Worm (Caenorhabditis elegans): ENCODE data around the gene C03G6.6.

Gene C03G6.6

ce11 chrV:7374090-7374489 is 16.9 kb downstream of the C03G6.6 start, which contains the start of gene srx-56:
TSS of gene srx-56 (plus strand) at chrV:7374390.
- TF ChIP-seq egl-27 (tag; optimal IDR thresholded peaks at IDR 0.05) (no peak), dmd-4 (tag; optimal IDR thresholded peaks at IDR 0.05) (no peak), crh-2 (tag; optimal IDR thresholded peaks at IDR 0.05) (no peak), nhr-77 (tag; optimal IDR thresholded peaks at IDR 0.05) (no peak), blmp-1 (tag; optimal IDR thresholded peaks at IDR 0.05; ENCODE audit: insufficient read depth) (no peak), alr-1 (tag; optimal IDR thresholded peaks at IDR 0.05) (no peak), R02D3.7 (tag; optimal IDR thresholded peaks at IDR 0.05) (no peak), nhr-21 (tag; optimal IDR thresholded peaks at IDR 0.05) (no peak)

- no peak for TF ChIP-seq R02D3.7 (tag; optimal IDR thresholded peaks at IDR 0.05)
- no peak for TF ChIP-seq fos-1 (tag; optimal IDR thresholded peaks at IDR 0.05)
- no peak for TF ChIP-seq aly-2 (tag; optimal IDR thresholded peaks at IDR 0.05)
- TF ChIP-seq unc-39 (tag; optimal IDR thresholded peaks at IDR 0.05), result no peak
- TF ChIP-seq ama-1 (optimal IDR thresholded peaks at IDR 0.05), result no peak
- TF ChIP-seq ceh-16 (tag; optimal IDR thresholded peaks at IDR 0.05), result no peak
- no peak for TF ChIP-seq alr-1 (tag; optimal IDR thresholded peaks at IDR 0.05)
- no peak for TF ChIP-seq lin-13 (GFP tag; optimal IDR thresholded peaks at IDR 0.05)
- TF ChIP-seq ZK546.5 (tag; optimal IDR thresholded peaks at IDR 0.05), result no peak
These were observed 22.2 kb downstream of the C03G6.6 start, which contains the start of gene srsx-24 for ce11 chrV:7379384-7379783. TSS of gene srsx-24 (minus strand) at chrV:7379484.

ce11 chrV:7381008-7381407 is 23.8 kb downstream of the C03G6.6 start, which contains the start of gene C03G6.17:
TSS of gene C03G6.17 (minus strand) at chrV:7381108.
- no peak for TF ChIP-seq unc-39 (tag; optimal IDR thresholded peaks at IDR 0.05)
- TF ChIP-seq lsy-2 (tag; optimal IDR thresholded peaks at IDR 0.05), result no peak
- no peak for TF ChIP-seq nhr-10 (tag; optimal IDR thresholded peaks at IDR 0.05)
- TF ChIP-seq unc-55 (GFP tag; optimal IDR thresholded peaks at IDR 0.05), result no peak
- TF ChIP-seq blmp-1 (tag; optimal IDR thresholded peaks at IDR 0.05; ENCODE audit: insufficient read depth), result no peak
- TF ChIP-seq mab-5 (tag; optimal IDR thresholded peaks at IDR 0.05), result no peak
- no peak for TF ChIP-seq mdl-1 (tag; optimal IDR thresholded peaks at IDR 0.05)
- no peak for TF ChIP-seq aly-2 (tag; optimal IDR thresholded peaks at IDR 0.05)
- TF ChIP-seq elt-1 (tag; optimal IDR thresholded peaks at IDR 0.05), result no peak
- no peak for TF ChIP-seq alr-1 (tag; optimal IDR thresholded peaks at IDR 0.05)
- TF ChIP-seq ztf-4 (tag; optimal IDR thresholded peaks at IDR 0.05), result no peak
- no peak for TF ChIP-seq mbf-1 (tag; optimal IDR thresholded peaks at IDR 0.05)
- TF ChIP-seq egl-27 (tag; optimal IDR thresholded peaks at IDR 0.05), result no peak
- TF ChIP-seq F13H6.1 (tag; optimal IDR thresholded peaks at IDR 0.05), result no peak
- TF ChIP-seq snpc-4 (tag; optimal IDR thresholded peaks at IDR 0.05), result no peak
- no peak for TF ChIP-seq nhr-11 (tag; optimal IDR thresholded peaks at IDR 0.05)
- no peak for TF ChIP-seq nhr-6 (tag; optimal IDR thresholded peaks at IDR 0.05)
- TF ChIP-seq lin-11 (tag; optimal IDR thresholded peaks at IDR 0.05), result no peak
- TF ChIP-seq nhr-21 (tag; optimal IDR thresholded peaks at IDR 0.05), result no peak

ce11 chrV:7386052-7386573 is 28.9 kb downstream of the C03G6.6 start, which contains the start of gene srp-6:
TSS of gene srp-6 (minus strand) at chrV:7386102.
- TF ChIP-seq lsy-2 (tag; optimal IDR thresholded peaks at IDR 0.05), result no peak
- TF ChIP-seq unc-55 (GFP tag; optimal IDR thresholded peaks at IDR 0.05), result peak; percentile 6
- TF ChIP-seq fos-1 (tag; optimal IDR thresholded peaks at IDR 0.05), result peak; percentile 2

- no peak for TF ChIP-seq egl-27 (tag; optimal IDR thresholded peaks at IDR 0.05)
These were observed 30.5 kb downstream of the C03G6.6 start, which contains the start of gene C02H6.3 for ce11 chrV:7387755-7388154. TSS of gene C02H6.3 (minus strand) at chrV:7387855.

ce11 chrV:7389771-7390170 is 32.5 kb downstream of the C03G6.6 start, which contains the start of gene C02H6.1:
TSS of gene C02H6.1 (minus strand) at chrV:7389871.
- no peak for TF ChIP-seq elt-1 (tag; optimal IDR thresholded peaks at IDR 0.05)
- TF ChIP-seq mab-5 (tag; optimal IDR thresholded peaks at IDR 0.05), result no peak
- TF ChIP-seq fos-1 (tag; optimal IDR thresholded peaks at IDR 0.05), result no peak
- no peak for TF ChIP-seq R02D3.7 (tag; optimal IDR thresholded peaks at IDR 0.05)
- TF ChIP-seq nhr-129 (tag; optimal IDR thresholded peaks at IDR 0.05), result no peak
- no peak for TF ChIP-seq skn-1 (tag; optimal IDR thresholded peaks at IDR 0.05)
- TF ChIP-seq sma-9 (GFP tag; optimal IDR thresholded peaks at IDR 0.05), result no peak
- no peak for TF ChIP-seq sma-9 (tag; optimal IDR thresholded peaks at IDR 0.05)
- TF ChIP-seq crh-2 (tag; optimal IDR thresholded peaks at IDR 0.05), result no peak
- TF ChIP-seq ztf-4 (tag; optimal IDR thresholded peaks at IDR 0.05), result no peak
- TF ChIP-seq mbf-1 (tag; optimal IDR thresholded peaks at IDR 0.05), result no peak
- no peak for TF ChIP-seq peb-1 (tag; optimal IDR thresholded peaks at IDR 0.05)
- TF ChIP-seq nhr-10 (tag; optimal IDR thresholded peaks at IDR 0.05), result no peak
- no peak for TF ChIP-seq unc-39 (tag; optimal IDR thresholded peaks at IDR 0.05)
- no peak for TF ChIP-seq nhr-77 (tag; optimal IDR thresholded peaks at IDR 0.05)
- no peak for TF ChIP-seq sma-3 (GFP tag; optimal IDR thresholded peaks at IDR 0.05)
- no peak for TF ChIP-seq ztf-11 (tag; optimal IDR thresholded peaks at IDR 0.05)
- TF ChIP-seq snpc-4 (tag; optimal IDR thresholded peaks at IDR 0.05), result no peak

All from whole organism, L2 larva.